Fruit fly (Drosophila melanogaster) S2 (cell line): ENCODE measurements around the gene CG32523.

Experiments used
- CG8478 ChIP-seq: fragments of >200 bp; optimal IDR thresholded peaks from 2 replicates; lab custom pipeline; 2018
- CTCF ChIP-seq, 2 experiments: fragments of >200 bp; optimal IDR thresholded peaks; 2 replicates each; lab custom pipeline; 2018

CG32523 gene

dm6 chrX:21217578-21217977 lies at the start of gene CG32523:
CG32523 (plus strand) TSS chrX:21217878.
- TF ChIP-seq CTCF (optimal IDR thresholded peaks at IDR 0.05; lab: Kevin White, UChicago): no peak
- TF ChIP-seq CG8478 (lab: Kevin White, UChicago): no peak

dm6 chrX:21192953-21193352 lies 24.7 kb upstream of the CG32523 start, which contains the start of gene ccb:
ccb (plus strand) TSS chrX:21193253.
- TF ChIP-seq CTCF (optimal IDR thresholded peaks at IDR 0.05; lab: Kevin White, UChicago) (no peak), CG8478 (lab: Kevin White, UChicago) (no peak)

dm6 chrX:21203241-21203640 lies 14.4 kb upstream of the CG32523 start, which contains the start of gene CG1724:
CG1724 (minus strand) TSS chrX:21203341.
- no peak for TF ChIP-seq CTCF (optimal IDR thresholded peaks at IDR 0.05; lab: Kevin White, UChicago)
- no peak for TF ChIP-seq CG8478 (lab: Kevin White, UChicago)

- TF ChIP-seq CTCF (optimal IDR thresholded peaks at IDR 0.05; lab: Kevin White, UChicago): no peak
- TF ChIP-seq CG8478 (lab: Kevin White, UChicago): no peak
These were observed 8.7 kb downstream of the CG32523 start for dm6 chrX:21226373-21226772.

dm6 chrX:21231829-21232228 lies 14.2 kb downstream of the CG32523 start:
- TF ChIP-seq CG8478 (lab: Kevin White, UChicago) (no peak), CTCF (optimal IDR thresholded peaks at IDR 0.05; lab: Kevin White, UChicago) (no peak)

dm6 chrX:21241796-21242208 lies 24.1 kb downstream of the CG32523 start:
- TF ChIP-seq CG8478 (lab: Kevin White, UChicago) (no peak), CTCF (optimal IDR thresholded peaks at IDR 0.05; lab: Kevin White, UChicago) (no peak)

dm6 chrX:21251048-21251447 lies 33.4 kb downstream of the CG32523 start, which contains the start of gene CG1722:
CG1722 (minus strand) TSS chrX:21251148.
- TF ChIP-seq CG8478 (lab: Kevin White, UChicago): no peak
- no peak for TF ChIP-seq CTCF (optimal IDR thresholded peaks at IDR 0.05; lab: Kevin White, UChicago)

- no peak for TF ChIP-seq CG8478 (lab: Kevin White, UChicago)
- TF ChIP-seq CTCF (optimal IDR thresholded peaks at IDR 0.05; lab: Kevin White, UChicago): no peak
These were observed 47.7 kb downstream of the CG32523 start for dm6 chrX:21265391-21265790.
